Fruit fly (Drosophila melanogaster): ENCODE data around the gene Rfx.

The Rfx gene

DNA sequence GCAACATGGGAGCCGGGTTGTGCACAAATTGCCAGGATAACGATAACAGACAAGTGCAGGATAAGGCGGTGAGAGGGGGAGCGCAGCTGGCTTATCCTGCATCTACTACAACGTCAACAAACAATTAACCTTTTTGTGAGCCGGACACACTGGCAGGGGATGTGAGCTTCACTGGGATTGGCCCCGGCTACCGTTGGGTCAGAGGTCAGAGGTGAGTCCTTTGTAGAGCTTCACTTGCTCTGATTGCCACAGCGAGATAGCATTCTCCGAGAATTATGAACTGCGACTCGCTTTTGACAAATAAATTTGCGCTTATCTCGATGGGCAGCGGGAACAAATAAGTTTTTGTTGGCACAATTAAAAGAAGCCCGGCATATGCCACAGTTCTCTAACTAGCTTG, 8.1 kb downstream of the Rfx start:
- no peak for TF ChIP-seq tj (GFP tag; optimal IDR thresholded peaks at IDR 0.05)
- TF ChIP-seq toe (GFP tag; optimal IDR thresholded peaks at IDR 0.05): no peak
- TF ChIP-seq CG1620 (GFP tag; optimal IDR thresholded peaks at IDR 0.05): no peak
- no peak for TF ChIP-seq Clk (GFP tag; optimal IDR thresholded peaks at IDR 0.05)
- no peak for TF ChIP-seq CG5204 (GFP tag; optimal IDR thresholded peaks at IDR 0.05)
- no peak for TF ChIP-seq bab1 (GFP tag; optimal IDR thresholded peaks at IDR 0.05)
- no peak for TF ChIP-seq Crg-1 (GFP tag; optimal IDR thresholded peaks at IDR 0.05)

dm6 chr3R:10368251-10368650, 9.6 kb downstream of the Rfx start:
- TF ChIP-seq cnc (optimal IDR thresholded peaks at IDR 0.05) (no peak), pad (GFP tag; optimal IDR thresholded peaks at IDR 0.05) (no peak), toe (GFP tag; optimal IDR thresholded peaks at IDR 0.05) (no peak), Clk (GFP tag; optimal IDR thresholded peaks at IDR 0.05) (no peak), CG14711 (tag; optimal IDR thresholded peaks at IDR 0.05) (no peak), Hr96 (GFP tag; optimal IDR thresholded peaks at IDR 0.05) (no peak), CG7101 (tag; optimal IDR thresholded peaks at IDR 0.05) (no peak), CG12768 (GFP tag; optimal IDR thresholded peaks at IDR 0.05) (no peak), cic (GFP tag; optimal IDR thresholded peaks at IDR 0.05) (no peak), ovo (GFP tag; optimal IDR thresholded peaks at IDR 0.05) (no peak), CG33017 (tag; optimal IDR thresholded peaks at IDR 0.05) (no peak), bab1 (GFP tag; optimal IDR thresholded peaks at IDR 0.05) (no peak), CG7045 (GFP tag; optimal IDR thresholded peaks at IDR 0.05) (no peak), CG5204 (GFP tag; optimal IDR thresholded peaks at IDR 0.05) (no peak)

- TF ChIP-seq Crg-1 (GFP tag; optimal IDR thresholded peaks at IDR 0.05) (no peak), Hr96 (GFP tag; optimal IDR thresholded peaks at IDR 0.05) (no peak), CG5204 (GFP tag; optimal IDR thresholded peaks at IDR 0.05) (no peak), CG7101 (tag; optimal IDR thresholded peaks at IDR 0.05) (no peak), CG7045 (GFP tag; optimal IDR thresholded peaks at IDR 0.05) (no peak), cnc (optimal IDR thresholded peaks at IDR 0.05) (no peak), bab1 (GFP tag; optimal IDR thresholded peaks at IDR 0.05) (no peak), CG14711 (tag; optimal IDR thresholded peaks at IDR 0.05) (no peak), pad (GFP tag; optimal IDR thresholded peaks at IDR 0.05) (no peak), CG1620 (GFP tag; optimal IDR thresholded peaks at IDR 0.05) (no peak), kay (GFP tag; ENCODE audit: borderline replicate concordance) (no peak), tj (GFP tag; optimal IDR thresholded peaks at IDR 0.05) (no peak), CG11617 (GFP tag; optimal IDR thresholded peaks at IDR 0.05) (no peak), toe (GFP tag; optimal IDR thresholded peaks at IDR 0.05) (no peak)
Observed at dm6 chr3R:10364287-10364686, 13.6 kb downstream of the Rfx start.

- TF ChIP-seq kay (GFP tag; ENCODE audit: borderline replicate concordance): peak; percentile 31
- TF ChIP-seq Clk (GFP tag; optimal IDR thresholded peaks at IDR 0.05): no peak
Observed at dm6 chr3R:10357364-10357676, 20.5 kb downstream of the Rfx start.

DNA sequence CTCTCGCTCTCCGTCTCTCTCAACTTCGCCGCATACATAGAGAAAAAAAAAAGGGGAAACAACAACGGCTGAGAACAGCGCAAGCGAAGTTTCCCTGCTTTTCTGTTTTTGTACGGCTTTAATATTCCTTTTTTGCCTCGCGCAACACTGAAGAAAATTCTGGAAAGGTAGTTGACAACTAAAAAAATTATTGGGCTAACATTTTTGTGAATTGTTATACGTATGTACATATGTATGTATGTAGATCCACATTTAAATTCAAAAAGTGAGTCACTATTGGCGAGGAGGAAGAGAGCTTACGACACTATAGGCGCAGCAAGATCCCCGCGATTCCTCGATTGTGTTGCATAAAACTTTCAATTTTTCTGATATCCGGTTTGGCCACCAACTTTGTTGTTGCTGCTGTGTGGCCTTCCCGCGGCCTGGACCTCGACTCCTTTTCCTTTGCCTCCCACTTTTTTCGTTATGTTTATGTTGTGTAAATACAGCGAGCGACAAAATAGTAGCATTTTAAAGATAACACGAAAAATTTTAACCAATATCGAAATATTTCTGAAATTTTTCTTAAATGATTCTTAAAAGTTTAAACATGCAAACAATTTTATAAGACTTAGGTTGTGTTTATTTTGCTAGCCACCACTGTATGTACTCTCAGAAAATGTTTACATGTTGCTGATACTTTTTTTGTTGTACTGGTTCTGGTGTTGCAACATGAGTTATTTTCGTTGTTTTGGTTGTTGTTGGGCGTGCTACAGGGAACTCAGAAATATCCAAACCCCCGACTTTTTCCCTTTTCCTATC, 21.1 kb downstream of the Rfx start:
- peak; percentile 94 for TF ChIP-seq pad (GFP tag; optimal IDR thresholded peaks at IDR 0.05)
- TF ChIP-seq cic (GFP tag; optimal IDR thresholded peaks at IDR 0.05): no peak
- TF ChIP-seq cnc (optimal IDR thresholded peaks at IDR 0.05): no peak
- TF ChIP-seq Hr96 (GFP tag; optimal IDR thresholded peaks at IDR 0.05): peak; percentile 13
- TF ChIP-seq kay (GFP tag; ENCODE audit: borderline replicate concordance): peak; percentile 51
- TF ChIP-seq Mnt (GFP tag; optimal IDR thresholded peaks at IDR 0.05): no peak
- no peak for TF ChIP-seq ovo (GFP tag; optimal IDR thresholded peaks at IDR 0.05)
- no peak for TF ChIP-seq CG5204 (GFP tag; optimal IDR thresholded peaks at IDR 0.05)
- TF ChIP-seq CG14711 (tag; optimal IDR thresholded peaks at IDR 0.05): no peak
- TF ChIP-seq Clk (GFP tag; optimal IDR thresholded peaks at IDR 0.05): no peak
- TF ChIP-seq CG33017 (tag; optimal IDR thresholded peaks at IDR 0.05): no peak
- TF ChIP-seq CG11617 (GFP tag; optimal IDR thresholded peaks at IDR 0.05): peak; percentile 14
- TF ChIP-seq toe (GFP tag; optimal IDR thresholded peaks at IDR 0.05): no peak
- TF ChIP-seq bab1 (GFP tag; optimal IDR thresholded peaks at IDR 0.05): no peak
- no peak for TF ChIP-seq Crg-1 (GFP tag; optimal IDR thresholded peaks at IDR 0.05)
- TF ChIP-seq tj (GFP tag; optimal IDR thresholded peaks at IDR 0.05): no peak
- TF ChIP-seq CG7045 (GFP tag; optimal IDR thresholded peaks at IDR 0.05): no peak
- peak; percentile 8 for TF ChIP-seq CG7101 (tag; optimal IDR thresholded peaks at IDR 0.05)
- TF ChIP-seq CG12768 (GFP tag; optimal IDR thresholded peaks at IDR 0.05): no peak
- TF ChIP-seq CG1620 (GFP tag; optimal IDR thresholded peaks at IDR 0.05): no peak

DNA sequence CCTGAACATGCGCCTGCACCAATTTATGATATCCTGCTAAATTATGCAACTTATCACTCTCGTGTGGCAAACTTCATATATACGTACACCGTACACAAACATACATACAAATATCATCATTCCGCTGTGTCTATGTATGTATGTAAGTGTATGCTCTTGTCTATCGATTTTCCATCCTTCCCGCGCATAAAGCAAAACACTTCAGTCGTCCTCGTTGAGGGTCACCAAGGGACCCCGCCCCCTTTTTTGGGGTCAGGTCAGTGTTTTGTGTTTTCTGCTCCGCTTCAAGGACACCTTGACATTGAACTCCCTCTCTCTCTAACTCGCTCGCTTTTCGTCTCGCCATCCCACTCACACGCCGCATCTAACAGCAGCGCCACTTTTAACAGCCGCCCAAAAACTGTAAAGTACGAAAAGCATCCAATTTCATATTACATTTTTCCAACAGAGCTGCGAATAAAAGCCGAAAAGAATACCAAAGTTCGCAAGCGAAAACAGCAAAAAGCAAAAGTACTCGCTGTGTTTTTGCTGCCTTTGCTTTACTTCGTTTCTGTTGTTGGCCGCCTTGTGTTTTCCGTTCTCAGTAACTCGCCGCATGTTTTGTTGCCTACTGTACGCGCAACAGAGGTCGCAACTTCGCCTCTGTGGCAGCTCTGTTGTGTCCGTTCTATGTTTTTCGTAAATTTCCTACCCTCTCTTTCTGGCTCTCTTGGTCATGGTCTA, 21.9 kb downstream of the Rfx start:
- TF ChIP-seq cnc (optimal IDR thresholded peaks at IDR 0.05): no peak
- TF ChIP-seq CG11617 (GFP tag; optimal IDR thresholded peaks at IDR 0.05): no peak
- TF ChIP-seq tj (GFP tag; optimal IDR thresholded peaks at IDR 0.05): peak; percentile 19

Measured in whole organism, adult.